Worm (Caenorhabditis elegans) whole organism, L2 larva: ENCODE results near the gene C29F7.2.

Experiments used
- Y55F3AM.14 ChIP-seq: fragments of 200-800 bp; sonication (Bioruptor generic); optimal IDR thresholded peaks from 2 replicates; lab custom pipeline; 2018; ENCODE audit warnings: mild to moderate bottlenecking, missing genetic modification characterization, missing compliant biosample characterization
- alr-1 ChIP-seq: fragments of 150-350 bp; optimal IDR thresholded peaks from 2 replicates; lab custom pipeline; 2014; ENCODE audit warnings: missing biosample characterization, missing genetic modification characterization
- aly-2 ChIP-seq: fragments of 150-350 bp; optimal IDR thresholded peaks from 2 replicates; lab custom pipeline; 2014; ENCODE audit warnings: missing biosample characterization, missing genetic modification characterization
- ama-1 ChIP-seq: fragments of 150-350 bp; optimal IDR thresholded peaks from 2 replicates; lab custom pipeline; 2018; ENCODE audit warnings: inconsistent platforms
- egl-27 ChIP-seq: sonication (generic microtip); optimal IDR thresholded peaks from 3 replicates; lab custom pipeline; 2017; ENCODE audit warnings: missing biosample characterization, missing genetic modification reagents, missing genetic modification characterization
- lin-11 ChIP-seq: fragments of 150-350 bp; sonication (generic microtip); optimal IDR thresholded peaks from 2 replicates; lab custom pipeline; 2014; ENCODE audit warnings: missing biosample characterization, missing genetic modification characterization, inconsistent platforms, mixed read lengths
- lin-39 ChIP-seq: fragments of 150-350 bp; optimal IDR thresholded peaks from 2 replicates; lab custom pipeline; 2014; ENCODE audit warnings: missing biosample characterization, missing genetic modification reagents, missing genetic modification characterization
- lsy-2 ChIP-seq, 2 experiments: fragments of 150-350 bp in 1 of 2; sonication (generic microtip) in 1 of 2; optimal IDR thresholded peaks; 2 replicates each; lab custom pipeline; 2014 to 2017; ENCODE audit warnings: missing biosample characterization in 2 of 2, missing genetic modification characterization in 2 of 2
- nhr-11 ChIP-seq: fragments of 150-350 bp; optimal IDR thresholded peaks from 2 replicates; lab custom pipeline; 2014; ENCODE audit warnings: missing biosample characterization, missing genetic modification characterization
- nhr-129 ChIP-seq: fragments of 150-350 bp; optimal IDR thresholded peaks from 2 replicates; lab custom pipeline; 2014; ENCODE audit warnings: missing biosample characterization, missing genetic modification characterization
- nhr-77 ChIP-seq: fragments of 150-350 bp; optimal IDR thresholded peaks from 2 replicates; lab custom pipeline; 2014; ENCODE audit warnings: missing biosample characterization, missing genetic modification characterization
- skn-1 ChIP-seq: sonication (generic microtip); optimal IDR thresholded peaks from 2 replicates; lab custom pipeline; 2017; ENCODE audit warnings: missing biosample characterization, missing genetic modification characterization
- unc-62 ChIP-seq: fragments of 150-350 bp; optimal IDR thresholded peaks from 2 replicates; lab custom pipeline; 2014; ENCODE audit warnings: missing biosample characterization, missing genetic modification reagents, missing genetic modification characterization

- TF ChIP-seq aly-2 (tag; lab: Kevin White, UChicago) (no peak), skn-1 (tag; lab: Kevin White, UChicago) (no peak), lin-39 (no peak), egl-27 (tag; lab: Kevin White, UChicago) (no peak), nhr-129 (tag; lab: Kevin White, UChicago) (no peak), nhr-11 (no peak), unc-62 (no peak), nhr-77 (tag; lab: Kevin White, UChicago) (no peak), ama-1 (lab: Kevin White, UChicago) (no peak), lin-11 (tag; lab: Kevin White, UChicago) (no peak), lsy-2 (tag; optimal IDR thresholded peaks at IDR 0.05; lab: Kevin White, UChicago) (no peak), Y55F3AM.14 (GFP tag; lab: Kevin White, UChicago) (no peak), alr-1 (tag; lab: Kevin White, UChicago) (no peak)
Observed at ce11 chrX:13421068-13421467, 5.2 kb downstream of the C29F7.2 start.
